Worm (Caenorhabditis elegans): Measurements from ENCODE around the gene szy-4.

DNA sequence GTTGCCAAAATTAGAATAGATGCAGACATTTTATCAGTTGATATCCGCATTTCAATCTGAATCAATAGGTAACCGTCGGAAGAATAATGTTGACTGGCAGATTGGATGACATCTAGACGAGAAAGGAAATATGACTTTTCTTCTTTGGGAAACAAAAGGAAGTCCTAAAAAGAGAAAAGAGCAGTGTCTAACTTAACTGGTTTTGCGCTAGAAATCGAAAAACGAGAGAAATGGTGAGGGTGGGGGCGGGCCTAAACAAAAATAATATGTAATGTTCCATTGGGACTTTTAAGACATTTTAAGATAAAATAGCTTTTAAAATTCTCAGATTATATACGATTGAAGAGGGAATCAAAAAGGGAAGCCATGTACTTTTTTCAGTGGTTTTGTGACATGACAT lies 37.5 kb upstream of the szy-4 start, which contains the start of gene exp-1:
- TF ChIP-seq ama-1 (optimal IDR thresholded peaks at IDR 0.05) (no peak), aly-1 (tag; optimal IDR thresholded peaks at IDR 0.05) (no peak), hmg-4 (GFP tag; optimal IDR thresholded peaks at IDR 0.05) (no peak), tbx-11 (GFP tag; IDR thresholded peaks at IDR 0.05) (no peak), flt-1 (GFP tag; IDR thresholded peaks at IDR 0.05) (no peak), hnd-1 (tag; optimal IDR thresholded peaks at IDR 0.05) (no peak), ceh-36 (tag; optimal IDR thresholded peaks at IDR 0.05) (no peak), pes-1 (GFP tag; IDR thresholded peaks at IDR 0.05) (no peak), sea-1 (GFP tag; conservative IDR thresholded peaks at IDR 0.05) (no peak), F13C5.2 (tag; optimal IDR thresholded peaks at IDR 0.05) (no peak)

Data from whole organism, early embryonic.